Worm (Caenorhabditis elegans) whole organism, L4/young adult: ENCODE data around the gene Y73B6BL.14.

ENCODE experiments used
- W03F9.2 ChIP-seq: fragments of 150-350 bp; optimal IDR thresholded peaks from 2 replicates; lab custom pipeline; 2014; ENCODE audit warnings: missing biosample characterization, missing genetic modification characterization
- dao-5 ChIP-seq: sonication (generic microtip); optimal IDR thresholded peaks from 2 replicates; lab custom pipeline; 2016; ENCODE audit warnings: missing genotype, missing genetic modification characterization, moderate library complexity, missing compliant biosample characterization
- him-1 ChIP-seq: sonication (generic microtip); optimal IDR thresholded peaks from 2 replicates; lab custom pipeline; 2016; ENCODE audit warnings: missing genotype, missing genetic modification reagents, missing genetic modification characterization, missing compliant biosample characterization

Gene Y73B6BL.14

ce11 chrIV:6342876-6343275, at the start of gene Y73B6BL.14:
Gene Y73B6BL.14 (minus strand): TSS chrIV:6342976.
- TF ChIP-seq dao-5 (tag; lab: Kevin White, UChicago) (no peak), W03F9.2 (tag; lab: Kevin White, UChicago) (no peak), him-1 (tag; lab: Kevin White, UChicago) (no peak)

- TF ChIP-seq dao-5 (tag; lab: Kevin White, UChicago), result no peak
- no peak for TF ChIP-seq W03F9.2 (tag; lab: Kevin White, UChicago)
- no peak for TF ChIP-seq him-1 (tag; lab: Kevin White, UChicago)
Observed at ce11 chrIV:6391566-6391965, 48.8 kb upstream of the Y73B6BL.14 start.

DNA sequence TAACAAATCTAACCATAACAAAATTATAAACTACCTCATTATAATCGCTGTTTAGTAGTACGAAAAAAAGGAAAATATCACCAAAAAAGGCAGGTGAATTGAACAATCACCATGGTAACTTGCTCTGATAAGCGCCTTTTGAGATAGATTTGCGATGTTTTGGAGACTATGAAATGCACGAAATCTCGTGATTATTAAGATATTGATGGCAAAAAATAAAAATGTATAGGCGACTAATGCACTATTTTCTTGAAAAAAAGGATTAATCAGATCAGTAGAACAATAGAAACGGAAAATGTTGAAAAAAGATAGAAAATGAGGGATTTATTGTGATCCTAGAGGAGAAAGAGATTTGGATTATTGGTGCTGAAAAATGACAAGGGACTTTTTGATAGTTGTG, 45.8 kb upstream of the Y73B6BL.14 start:
- TF ChIP-seq him-1 (tag; lab: Kevin White, UChicago) (no peak), dao-5 (tag; lab: Kevin White, UChicago) (no peak), W03F9.2 (tag; lab: Kevin White, UChicago) (no peak)

DNA sequence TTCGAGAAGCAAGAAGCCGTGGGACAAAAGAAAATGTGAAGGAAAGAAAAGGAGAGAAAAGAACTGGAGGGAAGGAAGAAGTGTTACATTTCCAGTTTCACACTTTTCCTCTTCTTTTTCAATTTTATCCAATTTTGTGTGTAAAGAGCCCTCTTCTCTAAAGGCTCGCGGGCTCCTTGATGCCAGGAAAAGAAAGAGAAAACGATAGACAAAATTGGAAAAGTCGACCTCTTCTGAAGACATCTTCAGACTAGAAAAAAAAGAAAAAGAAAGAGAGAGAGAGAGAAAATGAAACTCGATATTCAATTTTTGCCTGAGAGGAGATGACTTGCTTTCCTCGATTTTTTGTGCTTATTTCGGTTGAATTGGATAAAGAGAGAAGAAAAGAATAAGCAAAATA, 42.2 kb upstream of the Y73B6BL.14 start:
- no peak for TF ChIP-seq W03F9.2 (tag; lab: Kevin White, UChicago)
- TF ChIP-seq dao-5 (tag; lab: Kevin White, UChicago), result no peak
- no peak for TF ChIP-seq him-1 (tag; lab: Kevin White, UChicago)

DNA sequence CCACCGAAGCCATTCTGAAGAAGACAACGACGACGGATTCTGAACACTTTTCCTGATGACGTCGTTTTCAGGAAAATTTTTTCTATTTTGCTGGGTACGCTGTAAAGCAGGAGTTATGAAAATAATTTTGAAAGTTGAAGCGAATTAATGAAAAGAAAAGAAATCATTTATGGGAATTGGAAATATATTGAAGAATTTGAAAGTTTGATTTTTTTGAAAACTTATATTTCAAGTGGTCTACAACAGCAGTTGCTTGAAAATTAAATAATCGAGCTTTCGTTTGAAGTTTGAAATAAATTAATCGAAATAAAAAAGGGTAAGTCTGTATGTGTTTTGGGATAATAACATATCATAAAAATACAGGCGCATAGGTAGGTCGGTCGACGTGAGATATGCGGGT, 41.2 kb upstream of the Y73B6BL.14 start, which contains the start of gene shl-1:
Gene shl-1, minus strand, starts transcription at position 101 of the 400 bp plus-strand sequence.
- TF ChIP-seq dao-5 (tag; lab: Kevin White, UChicago) (no peak), W03F9.2 (tag; lab: Kevin White, UChicago) (no peak), him-1 (tag; lab: Kevin White, UChicago) (no peak)

- no peak for TF ChIP-seq him-1 (tag; lab: Kevin White, UChicago)
- no peak for TF ChIP-seq W03F9.2 (tag; lab: Kevin White, UChicago)
- TF ChIP-seq dao-5 (tag; lab: Kevin White, UChicago), result no peak
Observed at ce11 chrIV:6378398-6378797, 35.6 kb upstream of the Y73B6BL.14 start.

DNA sequence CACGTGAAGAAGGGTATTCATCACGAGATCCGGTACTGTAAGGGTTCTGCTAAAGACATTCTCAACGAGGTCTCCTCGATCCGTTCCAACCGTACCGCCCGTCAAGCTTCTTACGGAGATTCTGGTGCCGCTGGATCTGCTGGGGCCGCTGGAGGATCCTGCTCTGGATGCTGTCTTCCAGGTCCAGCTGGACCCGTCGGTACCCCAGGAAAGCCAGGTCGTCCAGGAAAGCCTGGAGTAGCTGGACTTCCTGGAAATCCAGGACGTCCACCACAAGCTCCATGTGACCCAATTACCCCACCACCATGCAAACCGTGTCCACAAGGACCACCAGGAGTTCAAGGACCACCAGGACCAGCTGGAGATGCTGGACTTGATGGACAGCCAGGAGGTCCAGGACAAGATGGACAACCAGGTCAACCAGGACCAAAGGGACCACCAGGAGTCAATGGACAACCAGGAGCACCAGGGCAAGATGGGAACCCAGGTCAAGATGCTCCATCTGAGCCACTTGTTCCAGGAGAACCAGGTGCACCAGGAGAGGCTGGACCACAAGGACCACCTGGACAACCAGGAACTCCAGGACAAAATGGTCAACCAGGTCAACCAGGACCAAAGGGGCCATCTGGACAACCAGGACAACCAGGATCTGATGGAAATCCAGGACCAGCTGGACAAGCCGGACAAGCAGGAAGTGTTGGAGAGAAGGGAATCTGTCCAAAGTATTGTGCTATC, 34.7 kb upstream of the Y73B6BL.14 start:
- no peak for TF ChIP-seq W03F9.2 (tag; lab: Kevin White, UChicago)
- no peak for TF ChIP-seq him-1 (tag; lab: Kevin White, UChicago)

- TF ChIP-seq dao-5 (tag; lab: Kevin White, UChicago) (no peak), W03F9.2 (tag; lab: Kevin White, UChicago) (peak; percentile 92)
Observed at ce11 chrIV:6376473-6377115, 33.8 kb upstream of the Y73B6BL.14 start, which contains the start of the genes hrpf-2 and bli-6. Gene hrpf-2 (minus strand): TSS chrIV:6376523. Gene bli-6 (plus strand): TSS chrIV:6377065.

DNA sequence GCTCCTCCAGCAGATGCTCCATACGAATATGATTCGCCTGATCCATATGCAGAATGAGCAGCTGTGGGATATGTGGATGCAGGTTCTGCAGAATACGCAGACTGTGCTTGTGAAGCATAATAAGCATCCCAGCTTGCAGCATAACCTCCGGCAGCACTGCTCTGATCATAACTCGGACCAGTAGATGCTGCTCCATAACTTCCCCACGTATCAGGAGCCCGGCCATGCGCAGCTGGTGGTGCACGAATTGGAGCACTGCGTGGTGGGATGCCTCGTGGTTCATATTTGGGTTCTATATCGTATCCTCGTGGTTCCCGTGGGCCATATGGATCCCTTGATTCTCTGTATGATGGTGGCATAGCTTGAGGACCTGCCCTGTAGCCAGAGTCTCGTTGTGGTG, 30.9 kb upstream of the Y73B6BL.14 start:
- TF ChIP-seq W03F9.2 (tag; lab: Kevin White, UChicago), result no peak
- no peak for TF ChIP-seq dao-5 (tag; lab: Kevin White, UChicago)
- no peak for TF ChIP-seq him-1 (tag; lab: Kevin White, UChicago)

DNA sequence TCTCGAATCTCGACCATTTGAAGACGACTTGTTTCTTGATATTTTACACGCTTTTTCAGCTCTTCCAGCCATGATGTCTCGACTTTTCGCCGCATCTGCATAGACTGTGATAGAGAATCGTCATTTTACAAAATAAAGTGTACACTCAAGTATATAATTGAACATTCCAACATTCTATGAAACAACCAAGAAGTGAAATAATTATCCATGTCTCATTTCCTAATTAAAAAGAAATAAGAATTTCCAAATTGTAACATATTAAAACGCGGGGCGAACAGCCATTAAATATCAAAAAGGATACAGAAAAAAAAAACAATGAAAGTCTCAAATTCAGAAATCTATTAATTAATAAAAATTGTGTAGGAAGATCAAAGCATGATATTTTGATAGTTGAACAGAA, 30.2 kb upstream of the Y73B6BL.14 start, which contains the start of gene smg-3:
Gene smg-3, minus strand, starts transcription at position 101 of the 400 bp plus-strand sequence.
- TF ChIP-seq W03F9.2 (tag; lab: Kevin White, UChicago) (no peak), dao-5 (tag; lab: Kevin White, UChicago) (no peak), him-1 (tag; lab: Kevin White, UChicago) (no peak)

DNA sequence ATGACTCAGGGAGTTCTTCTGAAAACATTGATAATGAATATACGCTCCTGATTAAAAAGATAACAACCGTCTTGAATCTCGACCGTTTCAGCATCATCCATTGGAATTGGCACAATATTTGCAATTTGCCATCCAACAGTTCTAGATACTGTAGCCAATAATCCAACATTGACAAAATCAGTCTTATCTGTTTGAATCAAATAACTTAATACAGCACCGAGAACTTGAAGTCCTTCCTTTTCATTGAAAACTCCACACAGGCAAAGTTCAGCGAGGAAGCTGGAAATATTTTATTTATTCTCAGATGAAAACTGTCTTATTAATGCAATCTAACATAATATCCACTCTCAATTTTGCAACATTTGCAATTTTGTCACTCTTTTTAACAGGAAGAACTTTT, 29.5 kb upstream of the Y73B6BL.14 start:
- no peak for TF ChIP-seq him-1 (tag; lab: Kevin White, UChicago)

DNA sequence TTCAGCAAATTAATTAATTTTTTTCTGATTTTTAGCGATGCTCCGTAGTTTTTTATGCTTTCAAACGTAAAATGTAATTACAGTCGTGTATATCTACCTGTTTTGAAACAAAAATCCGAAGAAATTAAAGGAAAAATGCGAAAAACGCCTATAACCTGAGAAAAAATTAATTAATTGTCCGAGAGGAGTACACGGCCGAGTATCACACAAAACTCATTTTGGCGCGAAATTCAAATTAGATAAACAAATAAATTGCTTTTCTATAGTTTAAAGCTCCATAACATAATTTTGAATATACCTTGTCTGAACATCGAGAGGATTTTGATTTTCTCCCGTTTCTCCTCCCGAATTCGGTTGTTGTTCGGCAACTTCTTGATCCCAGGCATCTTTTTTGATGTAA, 26.7 kb upstream of the Y73B6BL.14 start:
- TF ChIP-seq dao-5 (tag; lab: Kevin White, UChicago), result no peak
- no peak for TF ChIP-seq him-1 (tag; lab: Kevin White, UChicago)
- no peak for TF ChIP-seq W03F9.2 (tag; lab: Kevin White, UChicago)

ce11 chrIV:6366032-6366431, 23.3 kb upstream of the Y73B6BL.14 start:
- no peak for TF ChIP-seq dao-5 (tag; lab: Kevin White, UChicago)
- TF ChIP-seq W03F9.2 (tag; lab: Kevin White, UChicago), result no peak
- no peak for TF ChIP-seq him-1 (tag; lab: Kevin White, UChicago)

DNA sequence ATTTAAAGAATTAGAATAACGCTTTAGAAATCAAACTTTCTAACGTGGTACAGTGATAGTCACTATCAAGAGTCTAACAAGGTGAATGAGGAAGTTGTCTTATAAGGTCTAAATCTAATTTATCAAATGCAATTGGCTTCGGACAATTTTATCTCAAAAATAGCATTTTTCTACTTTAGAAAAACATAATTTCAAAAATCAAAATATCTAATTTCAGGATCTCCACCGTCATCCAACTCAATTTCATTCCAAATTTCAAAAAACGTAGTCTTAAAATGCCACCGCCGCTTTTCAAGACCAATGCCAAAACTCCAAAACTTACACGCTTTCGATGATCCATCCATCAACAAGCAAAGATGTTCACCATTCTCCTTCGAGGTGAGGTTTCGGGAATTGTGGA, 22.3 kb upstream of the Y73B6BL.14 start, which contains the start of gene Y73B6BL.270:
Gene Y73B6BL.270, plus strand, starts transcription at position 301 of the 400 bp plus-strand sequence.
- TF ChIP-seq him-1 (tag; lab: Kevin White, UChicago) (no peak), dao-5 (tag; lab: Kevin White, UChicago) (no peak), W03F9.2 (tag; lab: Kevin White, UChicago) (no peak)
